Worm (Caenorhabditis elegans) whole organism, L3 larva: Measurements from ENCODE around the gene F59B8.1.

Source experiments
- R02D3.7 ChIP-seq: fragments of 150-350 bp; optimal IDR thresholded peaks from 2 replicates; lab custom pipeline; 2014; ENCODE audit warnings: missing biosample characterization, missing genetic modification characterization
- aly-2 ChIP-seq: fragments of 150-350 bp; optimal IDR thresholded peaks from 2 replicates; lab custom pipeline; 2014; ENCODE audit warnings: missing biosample characterization, missing genetic modification characterization
- ceh-16 ChIP-seq: sonication (generic microtip); optimal IDR thresholded peaks from 2 replicates; lab custom pipeline; 2017; ENCODE audit warnings: missing biosample characterization, missing genetic modification characterization
- ceh-28 ChIP-seq: fragments of 150-350 bp; optimal IDR thresholded peaks from 2 replicates; lab custom pipeline; 2014; ENCODE audit warnings: missing biosample characterization, missing genetic modification reagents, missing genetic modification characterization
- ceh-9 ChIP-seq: sonication (generic microtip); optimal IDR thresholded peaks from 2 replicates; lab custom pipeline; 2018; ENCODE audit warnings: missing biosample characterization, missing genetic modification characterization
- daf-12 ChIP-seq: fragments of 150-350 bp; optimal IDR thresholded peaks from 2 replicates; lab custom pipeline; 2014; ENCODE audit warnings: missing biosample characterization, missing genetic modification reagents, missing genetic modification characterization
- egl-27 ChIP-seq: sonication (generic microtip); optimal IDR thresholded peaks from 4 replicates; lab custom pipeline; 2017; ENCODE audit warnings: missing biosample characterization, missing genetic modification reagents, missing genetic modification characterization
- egl-5 ChIP-seq: fragments of 150-350 bp; optimal IDR thresholded peaks from 2 replicates; lab custom pipeline; 2017; ENCODE audit warnings: missing biosample characterization, missing genetic modification reagents, missing genetic modification characterization, inconsistent platforms
- elt-2 ChIP-seq: sonication (generic microtip); optimal IDR thresholded peaks from 2 replicates; lab custom pipeline; 2016; ENCODE audit warnings: missing genetic modification reagents, mild to moderate bottlenecking, missing genetic modification characterization, missing compliant biosample characterization
- elt-3 ChIP-seq, 3 experiments: fragments of 150-350 bp in 1 of 3; sonication (generic microtip) in 2 of 3; optimal IDR thresholded peaks; 2 replicates in 2 of 3; 4 replicates in 1 of 3; lab custom pipeline; 2014 to 2017; ENCODE audit warnings: missing biosample characterization in 3 of 3, missing genetic modification characterization in 3 of 3
- fkh-10 ChIP-seq: sonication (generic microtip); optimal IDR thresholded peaks from 2 replicates; lab custom pipeline; 2017; ENCODE audit warnings: missing biosample characterization, missing genetic modification reagents, missing genetic modification characterization
- fkh-2 ChIP-seq: fragments of 150-350 bp; optimal IDR thresholded peaks from 2 replicates; lab custom pipeline; 2014; ENCODE audit warnings: missing biosample characterization, missing genetic modification reagents, missing genetic modification characterization
- fos-1 ChIP-seq: fragments of 150-350 bp; optimal IDR thresholded peaks from 2 replicates; lab custom pipeline; 2014; ENCODE audit warnings: missing biosample characterization, missing genetic modification characterization
- hmg-11 ChIP-seq: sonication (generic microtip); optimal IDR thresholded peaks from 2 replicates; lab custom pipeline; 2016; ENCODE audit warnings: missing genetic modification characterization, missing compliant biosample characterization
- jun-1 ChIP-seq: fragments of 150-350 bp; optimal IDR thresholded peaks from 2 replicates; lab custom pipeline; 2014; ENCODE audit warnings: missing biosample characterization, missing genetic modification reagents, missing genetic modification characterization
- lin-15B ChIP-seq: fragments of 150-350 bp; optimal IDR thresholded peaks from 2 replicates; lab custom pipeline; 2014; ENCODE audit warnings: missing biosample characterization, missing genetic modification characterization
- lin-39 ChIP-seq: fragments of 150-350 bp; optimal IDR thresholded peaks from 2 replicates; lab custom pipeline; 2018; ENCODE audit warnings: missing biosample characterization, missing genetic modification reagents, missing genetic modification characterization
- lsy-12 ChIP-seq: sonication (generic microtip); optimal IDR thresholded peaks from 2 replicates; lab custom pipeline; 2016; ENCODE audit warnings: mild to moderate bottlenecking, missing genetic modification characterization, missing compliant biosample characterization
- mdl-1 ChIP-seq: fragments of 150-350 bp; optimal IDR thresholded peaks from 2 replicates; lab custom pipeline; 2014; ENCODE audit warnings: missing biosample characterization, missing genetic modification characterization
- mml-1 ChIP-seq: fragments of 150-350 bp; sonication (generic microtip); optimal IDR thresholded peaks from 3 replicates; lab custom pipeline; 2014; ENCODE audit warnings: missing biosample characterization, missing genetic modification characterization
- nhr-11 ChIP-seq: fragments of 150-350 bp; optimal IDR thresholded peaks from 2 replicates; lab custom pipeline; 2014; ENCODE audit warnings: missing biosample characterization, missing genetic modification characterization
- nhr-12 ChIP-seq: fragments of 150-350 bp; optimal IDR thresholded peaks from 2 replicates; lab custom pipeline; 2014; ENCODE audit warnings: missing biosample characterization, missing genetic modification characterization
- nhr-23 ChIP-seq: fragments of 150-350 bp; optimal IDR thresholded peaks from 2 replicates; lab custom pipeline; 2014; ENCODE audit warnings: missing biosample characterization, missing genetic modification reagents, missing genetic modification characterization
- nhr-237 ChIP-seq: fragments of 150-350 bp; optimal IDR thresholded peaks from 2 replicates; lab custom pipeline; 2014; ENCODE audit warnings: missing biosample characterization, missing genetic modification characterization
- nhr-25 ChIP-seq: sonication (generic microtip); optimal IDR thresholded peaks from 2 replicates; lab custom pipeline; 2017; ENCODE audit warnings: missing biosample characterization, missing genetic modification characterization
- nhr-28 ChIP-seq: fragments of 150-350 bp; optimal IDR thresholded peaks from 2 replicates; lab custom pipeline; 2014; ENCODE audit warnings: missing biosample characterization, missing genetic modification characterization
- nhr-43 ChIP-seq: sonication (generic microtip); optimal IDR thresholded peaks from 2 replicates; lab custom pipeline; 2016; ENCODE audit warnings: mild to moderate bottlenecking, missing genetic modification characterization, missing compliant biosample characterization; ENCODE audit not compliant: poor library complexity, severe bottlenecking
- nhr-67 ChIP-seq: fragments of 150-350 bp; optimal IDR thresholded peaks from 2 replicates; lab custom pipeline; 2014; ENCODE audit warnings: missing biosample characterization, missing genetic modification characterization
- nhr-76 ChIP-seq: fragments of 150-350 bp; sonication (generic microtip); optimal IDR thresholded peaks from 5 replicates; lab custom pipeline; 2014; ENCODE audit warnings: missing biosample characterization, missing genetic modification characterization
- nhr-77 ChIP-seq: fragments of 150-350 bp; optimal IDR thresholded peaks from 2 replicates; lab custom pipeline; 2014; ENCODE audit warnings: missing biosample characterization, missing genetic modification characterization
- pha-4 ChIP-seq: fragments of 150-350 bp; optimal IDR thresholded peaks from 2 replicates; lab custom pipeline; 2014; ENCODE audit warnings: missing biosample characterization, missing genetic modification reagents, missing genetic modification characterization
- sea-2 ChIP-seq: fragments of 150-350 bp; sonication (generic microtip); optimal IDR thresholded peaks from 4 replicates; lab custom pipeline; 2014; ENCODE audit warnings: missing biosample characterization, missing genetic modification reagents, missing genetic modification characterization
- skn-1 ChIP-seq: fragments of 150-350 bp; optimal IDR thresholded peaks from 2 replicates; lab custom pipeline; 2014; ENCODE audit warnings: missing biosample characterization, missing genetic modification characterization
- snpc-4 ChIP-seq: fragments of 150-350 bp; optimal IDR thresholded peaks from 2 replicates; lab custom pipeline; 2014; ENCODE audit warnings: missing biosample characterization, missing genetic modification characterization
- tbx-2 ChIP-seq: sonication (generic microtip); optimal IDR thresholded peaks from 2 replicates; lab custom pipeline; 2016; ENCODE audit warnings: mild to moderate bottlenecking, missing genetic modification characterization, missing compliant biosample characterization
- unc-39 ChIP-seq: sonication (generic microtip); optimal IDR thresholded peaks from 4 replicates; lab custom pipeline; 2017; ENCODE audit warnings: missing biosample characterization, missing genetic modification characterization
- unc-62 ChIP-seq: fragments of 150-350 bp; sonication (generic microtip); optimal IDR thresholded peaks from 4 replicates; lab custom pipeline; 2014; ENCODE audit warnings: missing biosample characterization, missing genetic modification reagents, missing genetic modification characterization
- zag-1 ChIP-seq: fragments of 150-350 bp; optimal IDR thresholded peaks from 2 replicates; lab custom pipeline; 2014; ENCODE audit warnings: missing biosample characterization, missing genetic modification characterization
- ztf-11 ChIP-seq: fragments of 150-350 bp; optimal IDR thresholded peaks from 2 replicates; lab custom pipeline; 2014; ENCODE audit warnings: missing biosample characterization, missing genetic modification characterization
- ztf-4 ChIP-seq: fragments of 150-350 bp; optimal IDR thresholded peaks from 2 replicates; lab custom pipeline; 2014; ENCODE audit warnings: missing biosample characterization, missing genetic modification characterization

Gene F59B8.1

ce11 chrIV:9427959-9428358, at the start of gene F59B8.1:
Gene F59B8.1 (plus strand): TSS chrIV:9428259.
- TF ChIP-seq egl-5 (tag; lab: Kevin White, UChicago): no peak
- TF ChIP-seq tbx-2 (tag; lab: Kevin White, UChicago): no peak
- no peak for TF ChIP-seq ceh-9
- TF ChIP-seq elt-3 (tag; optimal IDR thresholded peaks at IDR 0.05; lab: Kevin White, UChicago): no peak
- TF ChIP-seq aly-2 (tag; lab: Kevin White, UChicago): no peak
- TF ChIP-seq nhr-43 (tag; lab: Kevin White, UChicago): no peak
- TF ChIP-seq fkh-10 (GFP tag; lab: Kevin White, UChicago): no peak

ce11 chrIV:9378272-9378671, 49.8 kb upstream of the F59B8.1 start, which contains the start of gene C10C5.4:
Gene C10C5.4 (plus strand): TSS chrIV:9378552.
- peak; percentile 42 for TF ChIP-seq elt-2
- no peak for TF ChIP-seq fkh-2

ce11 chrIV:9381136-9381535, 46.9 kb upstream of the F59B8.1 start, which contains the start of gene C10C5.5:
Gene C10C5.5 (plus strand): TSS chrIV:9381436.
- TF ChIP-seq nhr-76 (tag; lab: Kevin White, UChicago) (no peak), nhr-237 (tag; lab: Kevin White, UChicago) (no peak), skn-1 (tag; lab: Kevin White, UChicago) (no peak), aly-2 (tag; lab: Kevin White, UChicago) (no peak), pha-4 (tag; lab: Kevin White, UChicago) (no peak), fos-1 (tag; lab: Kevin White, UChicago) (no peak), nhr-28 (tag; lab: Kevin White, UChicago) (no peak), lsy-12 (tag; lab: Kevin White, UChicago) (no peak), ztf-11 (no peak), zag-1 (no peak), nhr-25 (tag; lab: Kevin White, UChicago) (no peak), nhr-67 (tag; lab: Kevin White, UChicago) (no peak), nhr-77 (tag; lab: Kevin White, UChicago) (no peak), lin-15B (tag; lab: Kevin White, UChicago) (no peak), nhr-43 (tag; lab: Kevin White, UChicago) (no peak), elt-2 (no peak), elt-3 (tag; optimal IDR thresholded peaks at IDR 0.05; lab: Kevin White, UChicago) (no peak)

- no peak for TF ChIP-seq skn-1 (tag; lab: Kevin White, UChicago)
- TF ChIP-seq nhr-237 (tag; lab: Kevin White, UChicago): no peak
- no peak for TF ChIP-seq ceh-16 (tag; lab: Kevin White, UChicago)
- TF ChIP-seq lin-39: no peak
- TF ChIP-seq snpc-4: no peak
- no peak for TF ChIP-seq pha-4 (tag; lab: Kevin White, UChicago)
- TF ChIP-seq egl-27 (tag; lab: Kevin White, UChicago): no peak
- no peak for TF ChIP-seq ztf-4 (tag; lab: Kevin White, UChicago)
- TF ChIP-seq daf-12: no peak
- TF ChIP-seq mdl-1: no peak
- no peak for TF ChIP-seq nhr-28 (tag; lab: Kevin White, UChicago)
- no peak for TF ChIP-seq nhr-67 (tag; lab: Kevin White, UChicago)
- TF ChIP-seq lin-15B (tag; lab: Kevin White, UChicago): no peak
- TF ChIP-seq elt-3 (tag; optimal IDR thresholded peaks at IDR 0.05; lab: Kevin White, UChicago): no peak
These were observed 43.2 kb upstream of the F59B8.1 start, which contains the start of gene C10C5.7 for ce11 chrIV:9384826-9385225. Gene C10C5.7 (plus strand): TSS chrIV:9385126.

ce11 chrIV:9386038-9386437, 42.0 kb upstream of the F59B8.1 start, which contains the start of gene daf-15:
Gene daf-15 (plus strand): TSS chrIV:9386208.
- TF ChIP-seq egl-5 (tag; lab: Kevin White, UChicago): peak; percentile 47
- TF ChIP-seq fkh-10 (GFP tag; lab: Kevin White, UChicago): no peak
- no peak for TF ChIP-seq lsy-12 (tag; lab: Kevin White, UChicago)
- TF ChIP-seq elt-2: peak; percentile 9
- no peak for TF ChIP-seq ztf-11
- TF ChIP-seq nhr-12 (tag; lab: Kevin White, UChicago): no peak
- TF ChIP-seq snpc-4: no peak
- TF ChIP-seq nhr-43 (tag; lab: Kevin White, UChicago): no peak
- TF ChIP-seq elt-3 (tag; optimal IDR thresholded peaks at IDR 0.05; lab: Kevin White, UChicago): no peak
- no peak for TF ChIP-seq ztf-4 (tag; lab: Kevin White, UChicago)
- no peak for TF ChIP-seq mdl-1
- TF ChIP-seq ceh-9: no peak
- no peak for TF ChIP-seq nhr-76 (tag; lab: Kevin White, UChicago)
- TF ChIP-seq sea-2 (GFP tag; lab: Kevin White, UChicago): no peak
- no peak for TF ChIP-seq unc-39
- TF ChIP-seq daf-12: no peak
- TF ChIP-seq fos-1 (tag; lab: Kevin White, UChicago): no peak
- TF ChIP-seq nhr-28 (tag; lab: Kevin White, UChicago): no peak
- no peak for TF ChIP-seq lin-39
- peak; percentile 28 for TF ChIP-seq ceh-28 (tag; lab: Kevin White, UChicago)
- no peak for TF ChIP-seq nhr-11 (tag; lab: Kevin White, UChicago)
- no peak for TF ChIP-seq nhr-77 (tag; lab: Kevin White, UChicago)
- TF ChIP-seq zag-1: no peak
- TF ChIP-seq jun-1: peak; percentile 15
- peak; percentile 68 for TF ChIP-seq pha-4 (tag; lab: Kevin White, UChicago)
- no peak for TF ChIP-seq mml-1
- TF ChIP-seq hmg-11 (tag; lab: Kevin White, UChicago): peak; percentile 55
- TF ChIP-seq aly-2 (tag; lab: Kevin White, UChicago): no peak
- TF ChIP-seq tbx-2 (tag; lab: Kevin White, UChicago): no peak
- no peak for TF ChIP-seq unc-62 (GFP tag; lab: Kevin White, UChicago)
- peak; percentile 26 for TF ChIP-seq nhr-23 (tag; lab: Kevin White, UChicago)
- TF ChIP-seq ceh-16 (tag; lab: Kevin White, UChicago): no peak
- TF ChIP-seq lin-15B (tag; lab: Kevin White, UChicago): peak; percentile 70
- no peak for TF ChIP-seq R02D3.7 (tag; lab: Kevin White, UChicago)
